Fruit fly (Drosophila melanogaster) S2 (cell line): ENCODE measurements around the gene CG14210.

ENCODE experiments used
- CG8478 ChIP-seq: fragments of >200 bp; optimal IDR thresholded peaks from 2 replicates; lab custom pipeline; 2018
- CTCF ChIP-seq, 2 experiments: fragments of >200 bp; optimal IDR thresholded peaks; 2 replicates each; lab custom pipeline; 2018

DNA sequence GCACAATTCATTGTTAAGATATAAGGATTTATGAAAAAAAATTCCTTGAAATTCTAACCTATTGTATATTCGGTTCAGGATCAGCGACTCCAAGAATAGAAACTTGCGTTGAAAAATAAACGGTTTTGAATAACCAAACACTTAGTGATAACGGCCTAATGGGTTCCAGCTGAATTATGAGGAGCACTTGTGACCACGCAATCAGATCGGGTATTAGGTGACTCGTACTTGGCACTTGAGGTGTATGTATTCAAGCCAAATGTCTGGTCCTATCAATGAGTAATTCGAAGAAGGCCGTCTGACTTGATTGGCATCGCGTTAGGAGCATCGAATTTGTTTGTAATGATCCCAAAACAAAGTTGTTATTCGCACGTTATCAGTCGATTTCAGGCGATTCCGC lies 25.4 kb upstream of the CG14210 start:
- TF ChIP-seq CTCF (optimal IDR thresholded peaks at IDR 0.05; lab: Kevin White, UChicago) (no peak), CG8478 (lab: Kevin White, UChicago) (no peak)
